Fruit fly (Drosophila melanogaster) whole organism, embryonic: ENCODE data around the gene aop.
A peak's percentile ranks its signal among the peaks of the same experiment; 100 is the strongest.

Experiments used
- Antp ChIP-seq: fragments of 200-800 bp; sonication (Bioruptor generic); optimal IDR thresholded peaks from 3 replicates; lab custom pipeline; 2016; ENCODE audit warnings: missing biosample characterization, missing genetic modification characterization
- BEAF-32 ChIP-seq: fragments of 200-800 bp; sonication (Bioruptor generic); optimal IDR thresholded peaks from 3 replicates; lab custom pipeline; 2017; ENCODE audit warnings: missing biosample characterization, missing genetic modification characterization, mild to moderate bottlenecking, moderate library complexity, missing genetic modification reagents
- CG10147 ChIP-seq: fragments of 200-800 bp; sonication (Bioruptor generic); optimal IDR thresholded peaks from 2 replicates; lab custom pipeline; 2019; ENCODE audit warnings: missing biosample characterization, mild to moderate bottlenecking, missing genetic modification characterization, moderate library complexity
- CG10274 ChIP-seq: fragments of 200-800 bp; sonication (Bioruptor generic); optimal IDR thresholded peaks from 3 replicates; lab custom pipeline; 2017; ENCODE audit warnings: missing biosample characterization, mild to moderate bottlenecking, missing genetic modification characterization
- CG11696 ChIP-seq: fragments of 200-800 bp; sonication (Bioruptor generic); IDR thresholded peaks from 2 replicates; pipeline ENCODE4 v1.3.6; 2022; ENCODE audit warnings: missing biosample characterization, missing genetic modification characterization
- CG14710 ChIP-seq: fragments of 200-800 bp; sonication (Bioruptor generic); optimal IDR thresholded peaks from 3 replicates; lab custom pipeline; 2019; ENCODE audit warnings: missing biosample characterization, mild to moderate bottlenecking, missing genetic modification characterization, moderate library complexity
- CG15696 ChIP-seq: fragments of 200-800 bp; sonication (Bioruptor generic); optimal IDR thresholded peaks from 2 replicates; lab custom pipeline; 2019; ENCODE audit warnings: missing biosample characterization, mild to moderate bottlenecking, missing genetic modification characterization, moderate library complexity
- CG16779 ChIP-seq: fragments of 200-800 bp; sonication (Bioruptor generic); IDR thresholded peaks from 2 replicates; pipeline ENCODE4 v1.3.6; 2022; ENCODE audit warnings: missing biosample characterization, missing genetic modification characterization
- CG17359 ChIP-seq: fragments of 200-800 bp; sonication (Bioruptor generic); optimal IDR thresholded peaks from 3 replicates; lab custom pipeline; 2018; ENCODE audit warnings: missing biosample characterization, mild to moderate bottlenecking, missing genetic modification characterization, moderate library complexity
- CG17568 ChIP-seq: fragments of 200-800 bp; sonication (Bioruptor generic); optimal IDR thresholded peaks from 2 replicates; lab custom pipeline; 2018; ENCODE audit warnings: missing biosample characterization, mild to moderate bottlenecking, missing genetic modification characterization, moderate library complexity
- CG18764 ChIP-seq: fragments of 200-800 bp; sonication (Bioruptor generic); optimal IDR thresholded peaks from 3 replicates; lab custom pipeline; 2016; ENCODE audit warnings: missing biosample characterization, missing genetic modification characterization
- CG2116 ChIP-seq: fragments of 200-800 bp; sonication (Bioruptor generic); optimal IDR thresholded peaks from 3 replicates; lab custom pipeline; 2018; ENCODE audit warnings: missing biosample characterization, mild to moderate bottlenecking, missing genetic modification characterization
- CG2129 ChIP-seq: fragments of 200-800 bp; sonication (Bioruptor generic); IDR thresholded peaks from 2 replicates; pipeline ENCODE4 v1.3.6; 2022; ENCODE audit warnings: missing biosample characterization, missing genetic modification characterization; ENCODE audit not compliant: partially characterized antibody
- CG2202 ChIP-seq: fragments of 200-800 bp; sonication (Bioruptor generic); optimal IDR thresholded peaks from 2 replicates; lab custom pipeline; 2018; ENCODE audit warnings: missing biosample characterization, mild to moderate bottlenecking, missing genetic modification characterization
- CG3847 ChIP-seq: fragments of 200-800 bp; sonication (Bioruptor generic); IDR thresholded peaks from 2 replicates; pipeline ENCODE4 v1.3.6; 2022; ENCODE audit warnings: missing biosample characterization, missing genetic modification characterization
- CG4854 ChIP-seq: fragments of 200-800 bp; sonication (Bioruptor generic); optimal IDR thresholded peaks from 2 replicates; lab custom pipeline; 2016; ENCODE audit warnings: missing biosample characterization, missing genetic modification characterization, inconsistent platforms
- CG7372 ChIP-seq: fragments of 200-800 bp; sonication (Bioruptor generic); IDR thresholded peaks from 2 replicates; pipeline ENCODE4 v1.3.6; 2022; ENCODE audit warnings: missing biosample characterization, missing genetic modification characterization
- CG8478 ChIP-seq: fragments of >200 bp; optimal IDR thresholded peaks from 2 replicates; lab custom pipeline; 2018
- Deaf1 ChIP-seq: fragments of 200-800 bp; optimal IDR thresholded peaks from 3 replicates; lab custom pipeline; 2019; ENCODE audit warnings: missing biosample characterization, mild to moderate bottlenecking, missing genetic modification characterization, moderate library complexity
- Dek ChIP-seq: fragments of 200-800 bp; sonication (Bioruptor generic); optimal IDR thresholded peaks from 3 replicates; lab custom pipeline; 2019; ENCODE audit warnings: missing biosample characterization, mild to moderate bottlenecking, missing genetic modification characterization, moderate library complexity
- Dip3 ChIP-seq: fragments of 200-800 bp; sonication (Bioruptor generic); optimal IDR thresholded peaks from 3 replicates; lab custom pipeline; 2016; ENCODE audit warnings: missing biosample characterization, missing genetic modification characterization
- HLH54F ChIP-seq: fragments of 200-800 bp; sonication (Bioruptor generic); optimal IDR thresholded peaks from 3 replicates; lab custom pipeline; 2016; ENCODE audit warnings: missing biosample characterization, missing genetic modification characterization
- Hmr ChIP-seq: fragments of 200-800 bp; sonication (Bioruptor generic); optimal IDR thresholded peaks from 3 replicates; lab custom pipeline; 2017; ENCODE audit warnings: mild to moderate bottlenecking, missing biosample characterization, missing genetic modification reagents, missing genetic modification characterization
- Hr39 ChIP-seq: fragments of >200 bp; optimal IDR thresholded peaks from 2 replicates; lab custom pipeline; 2017
- Mes4 ChIP-seq: fragments of 200-800 bp; sonication (Bioruptor generic); optimal IDR thresholded peaks from 2 replicates; lab custom pipeline; 2016; ENCODE audit warnings: missing biosample characterization, missing genetic modification characterization
- NK7.1 ChIP-seq: fragments of 200-800 bp; sonication (Bioruptor generic); optimal IDR thresholded peaks from 3 replicates; lab custom pipeline; 2016; ENCODE audit warnings: missing biosample characterization, missing genetic modification characterization
- Nf-YB ChIP-seq: fragments of 200-800 bp; sonication (Bioruptor generic); optimal IDR thresholded peaks from 3 replicates; lab custom pipeline; 2019; ENCODE audit warnings: missing biosample characterization, mild to moderate bottlenecking, missing genetic modification characterization, moderate library complexity
- Optix ChIP-seq: fragments of 200-800 bp; sonication (Bioruptor generic); IDR thresholded peaks from 3 replicates; pipeline ENCODE4 v1.3.6; 2022; ENCODE audit warnings: missing biosample characterization, missing genetic modification characterization
- Spps ChIP-seq: fragments of 200-800 bp; sonication (Bioruptor generic); optimal IDR thresholded peaks from 2 replicates; lab custom pipeline; 2018; ENCODE audit warnings: missing biosample characterization, mild to moderate bottlenecking, missing genetic modification characterization
- Sry-β ChIP-seq: fragments of 200-800 bp; sonication (Bioruptor generic); optimal IDR thresholded peaks from 2 replicates; lab custom pipeline; 2018; ENCODE audit warnings: missing biosample characterization, mild to moderate bottlenecking, missing genetic modification characterization, moderate library complexity
- amos ChIP-seq: fragments of 200-800 bp; sonication (Bioruptor generic); IDR thresholded peaks from 2 replicates; pipeline ENCODE4 v1.3.6; 2022; ENCODE audit warnings: missing biosample characterization, missing genetic modification characterization; ENCODE audit not compliant: partially characterized antibody
- aop ChIP-seq: fragments of 200-800 bp; sonication (Bioruptor generic); IDR thresholded peaks from 2 replicates; pipeline ENCODE4 v1.3.6; 2022; ENCODE audit warnings: missing biosample characterization, missing genetic modification characterization
- bbx ChIP-seq: fragments of 200-800 bp; sonication (Bioruptor generic); IDR thresholded peaks from 2 replicates; pipeline ENCODE4 v1.3.6; 2022; ENCODE audit warnings: missing biosample characterization, missing genetic modification characterization; ENCODE audit not compliant: partially characterized antibody
- caup ChIP-seq: fragments of 200-800 bp; sonication (Bioruptor generic); optimal IDR thresholded peaks from 3 replicates; lab custom pipeline; 2017; ENCODE audit warnings: missing biosample characterization, mild to moderate bottlenecking, missing genetic modification characterization, moderate library complexity; ENCODE audit not compliant: severe bottlenecking
- croc ChIP-seq: fragments of 200-800 bp; sonication (Bioruptor generic); conservative IDR thresholded peaks from 3 replicates; pipeline ENCODE4 v1.3.6; 2022; ENCODE audit warnings: missing biosample characterization, missing genetic modification characterization
- crol ChIP-seq: fragments of 200-800 bp; sonication (Bioruptor generic); IDR thresholded peaks from 2 replicates; pipeline ENCODE4 v1.3.6; 2022; ENCODE audit warnings: missing biosample characterization, missing genetic modification characterization
- dm ChIP-seq: fragments of 200-800 bp; sonication (Bioruptor generic); optimal IDR thresholded peaks from 3 replicates; lab custom pipeline; 2016; ENCODE audit warnings: missing biosample characterization, missing genetic modification characterization
- fd96Cb ChIP-seq: fragments of 200-800 bp; sonication (Bioruptor generic); optimal IDR thresholded peaks from 2 replicates; lab custom pipeline; 2018; ENCODE audit warnings: missing biosample characterization, mild to moderate bottlenecking, missing genetic modification characterization, moderate library complexity
- gcm ChIP-seq: fragments of 200-800 bp; sonication (Bioruptor generic); optimal IDR thresholded peaks from 2 replicates; lab custom pipeline; 2019; ENCODE audit warnings: missing biosample characterization, mild to moderate bottlenecking, missing genetic modification characterization, moderate library complexity
- gro ChIP-seq: fragments of 200-800 bp; sonication (Bioruptor generic); optimal IDR thresholded peaks from 2 replicates; lab custom pipeline; 2016; ENCODE audit warnings: missing biosample characterization, missing genetic modification characterization
- gsb-n ChIP-seq: fragments of 200-800 bp; sonication (Bioruptor generic); optimal IDR thresholded peaks from 3 replicates; lab custom pipeline; 2018; ENCODE audit warnings: missing biosample characterization, mild to moderate bottlenecking, missing genetic modification characterization
- h ChIP-seq: fragments of >200 bp; optimal IDR thresholded peaks from 2 replicates; lab custom pipeline; 2017
- insv ChIP-seq, 2 experiments: fragments of 200-800 bp; sonication (Bioruptor generic); optimal IDR thresholded peaks; 3 replicates each; lab custom pipeline; 2016 to 2018; ENCODE audit warnings: missing biosample characterization in 2 of 2, missing genetic modification characterization in 2 of 2
- klu ChIP-seq: fragments of 200-800 bp; sonication (Bioruptor generic); IDR thresholded peaks from 2 replicates; pipeline ENCODE4 v1.3.6; 2022; ENCODE audit warnings: missing biosample characterization, missing genetic modification characterization
- kni ChIP-seq: fragments of 200-800 bp; sonication (Bioruptor generic); optimal IDR thresholded peaks from 3 replicates; lab custom pipeline; 2017; ENCODE audit warnings: mild to moderate bottlenecking, missing biosample characterization, missing genetic modification reagents, missing genetic modification characterization
- nerfin-2 ChIP-seq: fragments of 200-800 bp; sonication (Bioruptor generic); IDR thresholded peaks from 2 replicates; pipeline ENCODE4 v1.3.6; 2022; ENCODE audit warnings: missing biosample characterization, missing genetic modification characterization; ENCODE audit not compliant: partially characterized antibody
- salm ChIP-seq: fragments of 200-800 bp; sonication (Bioruptor generic); optimal IDR thresholded peaks from 2 replicates; lab custom pipeline; 2018; ENCODE audit warnings: missing biosample characterization, mild to moderate bottlenecking, missing genetic modification characterization
- sens-2 ChIP-seq: fragments of 200-800 bp; sonication (Bioruptor generic); IDR thresholded peaks from 2 replicates; pipeline ENCODE4 v1.3.6; 2022; ENCODE audit warnings: missing biosample characterization, missing genetic modification characterization
- slp2 ChIP-seq: fragments of 200-800 bp; sonication (Bioruptor generic); optimal IDR thresholded peaks from 2 replicates; lab custom pipeline; 2016; ENCODE audit warnings: missing biosample characterization, missing genetic modification characterization
- sug ChIP-seq: fragments of 200-800 bp; optimal IDR thresholded peaks from 2 replicates; lab custom pipeline; 2019; ENCODE audit warnings: missing biosample characterization, mild to moderate bottlenecking, missing genetic modification characterization, moderate library complexity
- tio ChIP-seq: fragments of 200-800 bp; sonication (Bioruptor generic); optimal IDR thresholded peaks from 2 replicates; lab custom pipeline; 2017; ENCODE audit warnings: missing biosample characterization, missing genetic modification characterization, inconsistent platforms
- toy ChIP-seq: fragments of 200-800 bp; sonication (Bioruptor generic); IDR thresholded peaks from 2 replicates; pipeline ENCODE4 v1.3.6; 2022; ENCODE audit warnings: missing biosample characterization, missing genetic modification characterization

aop gene

DNA sequence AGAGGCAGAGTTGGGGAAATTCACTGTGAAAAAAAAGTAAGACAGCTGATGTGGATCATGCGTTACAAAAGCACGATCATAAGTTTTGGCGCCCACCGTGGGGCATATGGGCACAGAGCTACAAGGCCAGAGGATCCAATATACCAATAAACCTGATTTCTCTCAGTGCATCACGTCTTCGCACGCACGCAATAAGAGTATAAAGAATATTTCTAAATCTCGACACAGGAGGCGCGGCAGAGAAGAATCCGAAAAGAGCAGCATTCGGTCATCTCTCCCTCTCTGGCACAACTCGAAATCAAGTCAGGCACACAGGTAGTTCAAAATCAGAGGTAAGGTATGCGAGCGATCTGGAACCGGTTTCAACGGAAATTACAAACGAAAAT, 15.0 kb downstream of the aop start (continued):
- TF ChIP-seq CG10147 = peak; percentile 45
- TF ChIP-seq CG7372 (GFP tag; lab: Robert Waterston, UW) = peak; percentile 82
- TF ChIP-seq Antp = peak; percentile 91
- TF ChIP-seq Deaf1 (tag; lab: Kevin White, UChicago) = peak; percentile 7
- TF ChIP-seq CG16779 (GFP tag; lab: Robert Waterston, UW) = peak; percentile 86
- peak; percentile 82 for TF ChIP-seq gcm (GFP tag; lab: Kevin White, UChicago)
- peak; percentile 89 for TF ChIP-seq CG2202
- peak; percentile 95 for TF ChIP-seq Mes4 (GFP tag; lab: Kevin White, UChicago)
- peak; percentile 85 for TF ChIP-seq HLH54F (GFP tag; lab: Kevin White, UChicago)
- TF ChIP-seq Spps (tag; lab: Kevin White, UChicago) = peak; percentile 85
- TF ChIP-seq bbx (GFP tag; lab: Robert Waterston, UW) = no peak
- peak; percentile 94 for TF ChIP-seq sens-2 (GFP tag; lab: Robert Waterston, UW)
- TF ChIP-seq CG2129 (GFP tag; lab: Robert Waterston, UW) = no peak
- peak; percentile 91 for TF ChIP-seq CG15696
- peak; percentile 84 for TF ChIP-seq CG3847
- peak; percentile 96 for TF ChIP-seq Optix
- TF ChIP-seq fd96Cb (tag; lab: Kevin White, UChicago) = peak; percentile 92
- TF ChIP-seq amos = no peak
- TF ChIP-seq BEAF-32 = no peak
- TF ChIP-seq CG8478 (lab: Kevin White, UChicago) = no peak
- TF ChIP-seq aop (GFP tag; lab: Robert Waterston, UW) = peak; percentile 97
- peak; percentile 83 for TF ChIP-seq Hmr
- no peak for TF ChIP-seq Hr39 (lab: Kevin White, UChicago)
- peak; percentile 92 for TF ChIP-seq CG14710 (tag; lab: Kevin White, UChicago)
- TF ChIP-seq CG10274 = peak; percentile 78
- peak; percentile 87 for TF ChIP-seq CG17359 (tag; lab: Kevin White, UChicago)
- peak; percentile 89 for TF ChIP-seq NK7.1 (GFP tag; lab: Kevin White, UChicago)
- no peak for TF ChIP-seq nerfin-2 (GFP tag; lab: Robert Waterston, UW)
- TF ChIP-seq caup (GFP tag; lab: Kevin White, UChicago) = peak; percentile 77
- no peak for TF ChIP-seq h (lab: Kevin White, UChicago)
- peak; percentile 73 for TF ChIP-seq CG17568 (GFP tag; lab: Kevin White, UChicago)
- peak; percentile 93 for TF ChIP-seq kni (GFP tag; lab: Kevin White, UChicago)
- peak; percentile 58 for TF ChIP-seq Nf-YB (GFP tag; lab: Kevin White, UChicago)
- TF ChIP-seq sug (tag; lab: Kevin White, UChicago) = no peak
- TF ChIP-seq klu (GFP tag; lab: Robert Waterston, UW) = peak; percentile 70
- TF ChIP-seq gro (GFP tag; lab: Kevin White, UChicago) = no peak
- peak; percentile 74 for TF ChIP-seq crol (GFP tag; lab: Robert Waterston, UW)
- peak; percentile 81 for TF ChIP-seq toy
- TF ChIP-seq Sry-β = peak; percentile 58
- TF ChIP-seq croc (GFP tag; lab: Robert Waterston, UW) = peak; percentile 92
- TF ChIP-seq tio (GFP tag; lab: Kevin White, UChicago) = peak; percentile 5
- peak; percentile 89 for TF ChIP-seq gsb-n
- TF ChIP-seq CG4854 = peak; percentile 77
- peak; percentile 85 for TF ChIP-seq dm
- peak; percentile 71 for TF ChIP-seq Dip3 (GFP tag; lab: Kevin White, UChicago)
- peak; percentile 43 for TF ChIP-seq CG2116 (GFP tag; lab: Kevin White, UChicago)
- TF ChIP-seq salm = peak; percentile 85
- TF ChIP-seq CG18764 = peak; percentile 78
- TF ChIP-seq CG11696 (GFP tag; lab: Robert Waterston, UW) = peak; percentile 81
- TF ChIP-seq slp2 (GFP tag; lab: Kevin White, UChicago) = peak; percentile 90
- TF ChIP-seq Dek (tag; lab: Kevin White, UChicago) = peak; percentile 59
- TF ChIP-seq insv (GFP tag; optimal IDR thresholded peaks at IDR 0.05; lab: Kevin White, UChicago) = no peak
